Worm (Caenorhabditis elegans): ENCODE data around the gene C48B4.8.

- TF ChIP-seq mep-1 (tag; optimal IDR thresholded peaks at IDR 0.05) (no peak), sup-37 (GFP tag; optimal IDR thresholded peaks at IDR 0.05) (no peak), skn-1 (tag; optimal IDR thresholded peaks at IDR 0.05) (no peak)
Measured at ce11 chrIII:9600645-9601044, 39.6 kb upstream of the C48B4.8 start, which contains the start of gene F58A4.2.
